Worm (Caenorhabditis elegans): Measurements from ENCODE around the gene Y51H7C.13.

- TF ChIP-seq tbx-2 (tag; optimal IDR thresholded peaks at IDR 0.05) = no peak
- TF ChIP-seq pqm-1 (tag; optimal IDR thresholded peaks at IDR 0.05) = no peak
- TF ChIP-seq nhr-237 (tag; optimal IDR thresholded peaks at IDR 0.05) = no peak
- TF ChIP-seq nhr-25 (tag; optimal IDR thresholded peaks at IDR 0.05) = no peak
- TF ChIP-seq fos-1 (tag; optimal IDR thresholded peaks at IDR 0.05) = no peak
- TF ChIP-seq ztf-4 (tag; optimal IDR thresholded peaks at IDR 0.05) = no peak
- no peak for TF ChIP-seq hmg-11 (tag; optimal IDR thresholded peaks at IDR 0.05)
- no peak for TF ChIP-seq nhr-77 (tag; optimal IDR thresholded peaks at IDR 0.05)
- TF ChIP-seq elt-1 (tag; optimal IDR thresholded peaks at IDR 0.05) = no peak
- TF ChIP-seq snpc-4 (tag; optimal IDR thresholded peaks at IDR 0.05) = no peak
- TF ChIP-seq ceh-82 (tag; optimal IDR thresholded peaks at IDR 0.05) = no peak
Observed at ce11 chrII:1436715-1437114, 29.6 kb downstream of the Y51H7C.13 start.

Data from whole organism, L3 larva.